Worm (Caenorhabditis elegans) whole organism, L1 larva: ENCODE results near the gene sod-3.

Experiments used
- alr-1 ChIP-seq: fragments of 200-800 bp; sonication (Bioruptor generic); optimal IDR thresholded peaks from 2 replicates; lab custom pipeline; 2018; ENCODE audit warnings: borderline replicate concordance, mild to moderate bottlenecking, missing genetic modification characterization, missing compliant biosample characterization
- aly-2 ChIP-seq: fragments of 150-350 bp; optimal IDR thresholded peaks from 2 replicates; lab custom pipeline; 2014; ENCODE audit warnings: missing biosample characterization, missing genetic modification characterization
- blmp-1 ChIP-seq: fragments of 150-350 bp; optimal IDR thresholded peaks from 2 replicates; lab custom pipeline; 2014; ENCODE audit warnings: missing biosample characterization, missing genetic modification characterization
- ceh-8 ChIP-seq: fragments of 200-800 bp; sonication (Bioruptor generic); optimal IDR thresholded peaks from 2 replicates; lab custom pipeline; 2018; ENCODE audit warnings: mild to moderate bottlenecking, missing genetic modification characterization, moderate library complexity, missing compliant biosample characterization
- dpl-1 ChIP-seq, 3 experiments: fragments of 150-350 bp in 2 of 3; sonication (generic microtip) in 1 of 3; optimal IDR thresholded peaks; 2 replicates each; lab custom pipeline; 2014 to 2017; ENCODE audit warnings: missing biosample characterization in 3 of 3, missing genetic modification characterization in 3 of 3, missing genetic modification reagents in 3 of 3
- efl-1 ChIP-seq, 4 experiments: fragments of 150-350 bp; optimal IDR thresholded peaks in 3 of 4; peaks in 1 of 4; 1 replicate in 1 of 4; 2 replicates in 3 of 4; lab custom pipeline; 2014; ENCODE audit warnings: missing biosample characterization in 2 of 4, missing genetic modification characterization in 2 of 4, missing genetic modification reagents in 2 of 4
- efl-3 ChIP-seq: fragments of 200-800 bp; sonication (Bioruptor generic); optimal IDR thresholded peaks from 2 replicates; lab custom pipeline; 2018; ENCODE audit warnings: mild to moderate bottlenecking, missing genetic modification characterization, missing compliant biosample characterization
- egl-13 ChIP-seq: sonication (generic microtip); optimal IDR thresholded peaks from 2 replicates; lab custom pipeline; 2016; ENCODE audit warnings: missing genotype, missing genetic modification reagents, missing genetic modification characterization, missing compliant biosample characterization
- elt-2 ChIP-seq: sonication (generic microtip); optimal IDR thresholded peaks from 2 replicates; lab custom pipeline; 2016; ENCODE audit warnings: missing genetic modification characterization, mild to moderate bottlenecking, inconsistent platforms, missing compliant biosample characterization, missing genetic modification reagents
- elt-3 ChIP-seq, 6 experiments: fragments of 150-350 bp in 1 of 6; sonication (generic microtip); optimal IDR thresholded peaks; 2 replicates each; lab custom pipeline; 2017 to 2018; ENCODE audit warnings: missing biosample characterization in 6 of 6, missing genetic modification characterization in 6 of 6, inconsistent platforms in 1 of 6
- fkh-8 ChIP-seq: sonication (generic microtip); optimal IDR thresholded peaks from 2 replicates; lab custom pipeline; 2016; ENCODE audit warnings: mild to moderate bottlenecking, missing genetic modification characterization, missing compliant biosample characterization
- fos-1 ChIP-seq: fragments of 150-350 bp; optimal IDR thresholded peaks from 2 replicates; lab custom pipeline; 2014; ENCODE audit warnings: missing biosample characterization, missing genetic modification characterization
- hlh-4 ChIP-seq: sonication (generic microtip); optimal IDR thresholded peaks from 2 replicates; lab custom pipeline; 2016; ENCODE audit warnings: mild to moderate bottlenecking, missing genetic modification characterization, missing compliant biosample characterization
- lin-13 ChIP-seq: fragments of 150-350 bp; optimal IDR thresholded peaks from 2 replicates; lab custom pipeline; 2014; ENCODE audit warnings: missing biosample characterization, missing genetic modification reagents, missing genetic modification characterization
- lin-14 ChIP-seq: fragments of 200-800 bp; sonication (Bioruptor generic); optimal IDR thresholded peaks from 2 replicates; lab custom pipeline; 2018; ENCODE audit warnings: mild to moderate bottlenecking, missing genetic modification characterization, moderate library complexity, missing compliant biosample characterization
- lin-39 ChIP-seq: fragments of 150-350 bp; optimal IDR thresholded peaks from 2 replicates; lab custom pipeline; 2014; ENCODE audit warnings: missing biosample characterization, missing genetic modification reagents, missing genetic modification characterization
- lsy-2 ChIP-seq, 2 experiments: fragments of 150-350 bp; optimal IDR thresholded peaks; 2 replicates each; lab custom pipeline; 2014; ENCODE audit warnings: missing biosample characterization in 2 of 2, missing genetic modification characterization in 2 of 2
- mab-9 ChIP-seq: fragments of 200-800 bp; sonication (Bioruptor generic); IDR thresholded peaks from 2 replicates; pipeline ENCODE4 v1.3.6; 2022; ENCODE audit warnings: missing genetic modification reagents, missing genetic modification characterization, missing compliant biosample characterization
- mdl-1 ChIP-seq, 2 experiments: fragments of 150-350 bp; optimal IDR thresholded peaks; 2 replicates each; lab custom pipeline; 2014 to 2017; ENCODE audit warnings: missing biosample characterization in 2 of 2, missing genetic modification characterization in 2 of 2, inconsistent platforms in 1 of 2
- nhr-11 ChIP-seq: fragments of 150-350 bp; optimal IDR thresholded peaks from 2 replicates; lab custom pipeline; 2014; ENCODE audit warnings: missing biosample characterization, missing genetic modification characterization
- nhr-19 ChIP-seq: fragments of 200-800 bp; sonication (Bioruptor generic); conservative IDR thresholded peaks from 2 replicates; pipeline ENCODE4 v1.3.6; 2022; ENCODE audit warnings: missing genetic modification characterization, missing compliant biosample characterization
- nhr-20 ChIP-seq: sonication (generic microtip); optimal IDR thresholded peaks from 2 replicates; lab custom pipeline; 2016; ENCODE audit warnings: mild to moderate bottlenecking, missing genetic modification characterization, missing compliant biosample characterization
- nhr-28 ChIP-seq: fragments of 150-350 bp; optimal IDR thresholded peaks from 2 replicates; lab custom pipeline; 2014; ENCODE audit warnings: missing biosample characterization, missing genetic modification characterization
- nhr-47 ChIP-seq: sonication (generic microtip); optimal IDR thresholded peaks from 2 replicates; lab custom pipeline; 2016; ENCODE audit warnings: mild to moderate bottlenecking, missing genetic modification characterization, moderate library complexity, missing compliant biosample characterization
- nhr-71 ChIP-seq: sonication (generic microtip); optimal IDR thresholded peaks from 2 replicates; lab custom pipeline; 2016; ENCODE audit warnings: mild to moderate bottlenecking, missing genetic modification characterization, moderate library complexity, missing compliant biosample characterization
- nhr-76 ChIP-seq: sonication (generic microtip); optimal IDR thresholded peaks from 2 replicates; lab custom pipeline; 2017; ENCODE audit warnings: missing biosample characterization, missing genetic modification characterization
- nhr-85 ChIP-seq: sonication (generic microtip); peaks from one replicate; lab custom pipeline; 2016; ENCODE audit warnings: missing genetic modification characterization, inconsistent platforms, missing compliant biosample characterization
- nhr-90 ChIP-seq: sonication (generic microtip); optimal IDR thresholded peaks from 2 replicates; lab custom pipeline; 2016; ENCODE audit warnings: mild to moderate bottlenecking, missing genetic modification characterization, missing compliant biosample characterization; ENCODE audit not compliant: poor library complexity
- pag-3 ChIP-seq: sonication (generic microtip); optimal IDR thresholded peaks from 2 replicates; lab custom pipeline; 2017; ENCODE audit warnings: missing genetic modification characterization, mild to moderate bottlenecking, missing compliant biosample characterization, antibody characterized with exemption, borderline replicate concordance; ENCODE audit not compliant: insufficient read depth
- rnt-1 ChIP-seq: sonication (generic microtip); optimal IDR thresholded peaks from 2 replicates; lab custom pipeline; 2016; ENCODE audit warnings: mild to moderate bottlenecking, missing genetic modification characterization, moderate library complexity, missing compliant biosample characterization
- snpc-4 ChIP-seq: fragments of 150-350 bp; optimal IDR thresholded peaks from 2 replicates; lab custom pipeline; 2014; ENCODE audit warnings: missing biosample characterization, missing genetic modification characterization
- snu-23 ChIP-seq: sonication (generic microtip); optimal IDR thresholded peaks from 2 replicates; lab custom pipeline; 2016; ENCODE audit warnings: missing genetic modification characterization, missing compliant biosample characterization
- sox-4 ChIP-seq: sonication (generic microtip); optimal IDR thresholded peaks from 2 replicates; lab custom pipeline; 2016; ENCODE audit warnings: missing genetic modification characterization, missing compliant biosample characterization
- tbx-2 ChIP-seq: sonication (generic microtip); optimal IDR thresholded peaks from 2 replicates; lab custom pipeline; 2016; ENCODE audit warnings: missing genetic modification characterization, missing compliant biosample characterization
- unc-30 ChIP-seq: sonication (generic microtip); optimal IDR thresholded peaks from 2 replicates; lab custom pipeline; 2017; ENCODE audit warnings: missing biosample characterization, missing genetic modification characterization
- vab-15 ChIP-seq: sonication (generic microtip); optimal IDR thresholded peaks from 2 replicates; lab custom pipeline; 2017; ENCODE audit warnings: missing genotype, mild to moderate bottlenecking, missing genetic modification characterization, missing compliant biosample characterization
- xbp-1 ChIP-seq: sonication (generic microtip); optimal IDR thresholded peaks from 2 replicates; lab custom pipeline; 2016; ENCODE audit warnings: missing genetic modification characterization, missing compliant biosample characterization
- zag-1 ChIP-seq: fragments of 150-350 bp; optimal IDR thresholded peaks from 2 replicates; lab custom pipeline; 2014; ENCODE audit warnings: missing biosample characterization, missing genetic modification characterization
- ztf-4 ChIP-seq: fragments of 150-350 bp; optimal IDR thresholded peaks from 2 replicates; lab custom pipeline; 2014; ENCODE audit warnings: missing biosample characterization, missing genetic modification characterization

sod-3 gene

ce11 chrX:17054121-17054520, 38.4 kb upstream of the sod-3 start:
- TF ChIP-seq lin-14 (GFP tag; lab: Kevin White, UChicago) (peak; percentile 50), dpl-1 (GFP tag; optimal IDR thresholded peaks at IDR 0.05; lab: Kevin White, UChicago) (peak in 1 of 3 experiments; percentile 15), alr-1 (no peak), mdl-1 (tag; optimal IDR thresholded peaks at IDR 0.05; lab: Kevin White, UChicago) (peak in 1 of 2 experiments; percentile 21), nhr-19 (0 out of 2 replicates have a peak, but pooled peaks have one; percentile 14), tbx-2 (tag; lab: Kevin White, UChicago) (peak; percentile 7), pag-3 (tag; lab: Kevin White, UChicago) (no peak), lin-13 (GFP tag; lab: Kevin White, UChicago) (peak; percentile 30), nhr-20 (tag; lab: Kevin White, UChicago) (peak; percentile 46), blmp-1 (tag; lab: Kevin White, UChicago) (peak; percentile 88), nhr-47 (no peak), nhr-71 (tag; lab: Kevin White, UChicago) (peak; percentile 55), elt-3 (tag; optimal IDR thresholded peaks at IDR 0.05; lab: Kevin White, UChicago) (peak in 2 of 6 experiments; percentile 22 to 64), lsy-2 (tag; optimal IDR thresholded peaks at IDR 0.05; lab: Kevin White, UChicago) (peak in 1 of 2 experiments; percentile 0), nhr-90 (peak; percentile 43), efl-3 (GFP tag; lab: Kevin White, UChicago) (no peak), snu-23 (GFP tag; lab: Kevin White, UChicago) (peak; percentile 18), nhr-85 (peak; percentile 68)

ce11 chrX:17055481-17055835, 37.1 kb upstream of the sod-3 start, which contains the start of gene gcy-11:
Gene gcy-11, minus strand, starts transcription at chrX:17055581.
- TF ChIP-seq nhr-71 (tag; lab: Kevin White, UChicago) (peak; percentile 60), rnt-1 (tag; lab: Kevin White, UChicago) (peak; percentile 37), vab-15 (tag; lab: Kevin White, UChicago) (no peak), nhr-47 (no peak), unc-30 (no peak), lin-13 (GFP tag; lab: Kevin White, UChicago) (no peak), lsy-2 (tag; optimal IDR thresholded peaks at IDR 0.05; lab: Kevin White, UChicago) (peak; percentile 15 to 18), sox-4 (no peak), fkh-8 (tag; lab: Kevin White, UChicago) (peak; percentile 23), fos-1 (tag; lab: Kevin White, UChicago) (no peak), aly-2 (tag; lab: Kevin White, UChicago) (no peak), snu-23 (GFP tag; lab: Kevin White, UChicago) (peak; percentile 6), lin-39 (tag; lab: Kevin White, UChicago) (peak; percentile 10), ztf-4 (tag; lab: Kevin White, UChicago) (no peak), efl-1 (optimal IDR thresholded peaks at IDR 0.05; lab: Kevin White, UChicago) (no peak), efl-1 (GFP tag; optimal IDR thresholded peaks at IDR 0.05 in 1 of 2; lab: Kevin White, UChicago) (no peak), nhr-76 (no peak)

ce11 chrX:17055836-17056783, 36.4 kb upstream of the sod-3 start:
- TF ChIP-seq blmp-1 (tag; lab: Kevin White, UChicago) = peak; percentile 21
- no peak for TF ChIP-seq zag-1
- peak; percentile 30 for TF ChIP-seq snpc-4 (tag; lab: Kevin White, UChicago)
- no peak for TF ChIP-seq nhr-11 (tag; lab: Kevin White, UChicago)
- peak; percentile 20 for TF ChIP-seq nhr-71 (tag; lab: Kevin White, UChicago)
- no peak for TF ChIP-seq ceh-8
- TF ChIP-seq xbp-1 = no peak
- peak; percentile 41 for TF ChIP-seq lin-14 (GFP tag; lab: Kevin White, UChicago)
- TF ChIP-seq mab-9 (GFP tag; lab: Robert Waterston, UW) = no peak
- peak; percentile 56 for TF ChIP-seq elt-2 (tag; lab: Kevin White, UChicago)
- TF ChIP-seq nhr-85 = peak; percentile 78
- no peak for TF ChIP-seq nhr-28 (tag; lab: Kevin White, UChicago)
- TF ChIP-seq hlh-4 (tag; lab: Kevin White, UChicago) = no peak
- TF ChIP-seq egl-13 = no peak
- TF ChIP-seq lin-13 (GFP tag; lab: Kevin White, UChicago) = no peak
- TF ChIP-seq, all 84 proteins: peak for 6
